Worm (Caenorhabditis elegans) whole organism, L2 larva: Measurements from ENCODE around the gene M70.5.

Experiments
- C34F6.9 ChIP-seq: fragments of 150-350 bp; optimal IDR thresholded peaks from 2 replicates; lab custom pipeline; 2014; ENCODE audit warnings: missing biosample characterization, missing genetic modification characterization
- F13H6.1 ChIP-seq: sonication (generic microtip); optimal IDR thresholded peaks from 2 replicates; lab custom pipeline; 2016; ENCODE audit warnings: missing genetic modification characterization, missing compliant biosample characterization
- R02D3.7 ChIP-seq: fragments of 150-350 bp; optimal IDR thresholded peaks from 2 replicates; lab custom pipeline; 2014; ENCODE audit warnings: missing biosample characterization, missing genetic modification characterization
- Y55F3AM.14 ChIP-seq: fragments of 200-800 bp; sonication (Bioruptor generic); optimal IDR thresholded peaks from 2 replicates; lab custom pipeline; 2018; ENCODE audit warnings: mild to moderate bottlenecking, missing genetic modification characterization, missing compliant biosample characterization
- ZK546.5 ChIP-seq: sonication (generic microtip); optimal IDR thresholded peaks from 2 replicates; lab custom pipeline; 2017; ENCODE audit warnings: missing biosample characterization, missing genetic modification characterization
- alr-1 ChIP-seq: fragments of 150-350 bp; optimal IDR thresholded peaks from 2 replicates; lab custom pipeline; 2014; ENCODE audit warnings: missing biosample characterization, missing genetic modification characterization
- aly-2 ChIP-seq: fragments of 150-350 bp; optimal IDR thresholded peaks from 2 replicates; lab custom pipeline; 2014; ENCODE audit warnings: missing biosample characterization, missing genetic modification characterization
- ama-1 ChIP-seq: fragments of 150-350 bp; optimal IDR thresholded peaks from 2 replicates; lab custom pipeline; 2018; ENCODE audit warnings: inconsistent platforms
- blmp-1 ChIP-seq: sonication (generic microtip); optimal IDR thresholded peaks from 2 replicates; lab custom pipeline; 2017; ENCODE audit warnings: missing genetic modification characterization, mild to moderate bottlenecking, missing compliant biosample characterization, antibody characterized with exemption, moderate library complexity; ENCODE audit not compliant: insufficient read depth
- ceh-16 ChIP-seq: fragments of 150-350 bp; optimal IDR thresholded peaks from 2 replicates; lab custom pipeline; 2014; ENCODE audit warnings: missing biosample characterization, missing genetic modification characterization
- ceh-82 ChIP-seq: fragments of 150-350 bp; optimal IDR thresholded peaks from 2 replicates; lab custom pipeline; 2014; ENCODE audit warnings: missing biosample characterization, missing genetic modification characterization
- crh-2 ChIP-seq: sonication (generic microtip); optimal IDR thresholded peaks from 2 replicates; lab custom pipeline; 2017; ENCODE audit warnings: missing biosample characterization, missing genetic modification characterization
- dmd-4 ChIP-seq: sonication (generic microtip); optimal IDR thresholded peaks from 2 replicates; lab custom pipeline; 2017; ENCODE audit warnings: missing biosample characterization, missing genetic modification characterization
- egl-27 ChIP-seq: sonication (generic microtip); optimal IDR thresholded peaks from 3 replicates; lab custom pipeline; 2017; ENCODE audit warnings: missing biosample characterization, missing genetic modification reagents, missing genetic modification characterization
- elt-1 ChIP-seq: fragments of 150-350 bp; optimal IDR thresholded peaks from 2 replicates; lab custom pipeline; 2014; ENCODE audit warnings: missing biosample characterization, missing genetic modification characterization
- elt-3 ChIP-seq: sonication (generic microtip); optimal IDR thresholded peaks from 2 replicates; lab custom pipeline; 2017; ENCODE audit warnings: missing biosample characterization, missing genetic modification characterization
- fos-1 ChIP-seq: fragments of 150-350 bp; optimal IDR thresholded peaks from 2 replicates; lab custom pipeline; 2014; ENCODE audit warnings: missing biosample characterization, missing genetic modification characterization
- gmeb-1 ChIP-seq: fragments of 150-350 bp; optimal IDR thresholded peaks from 2 replicates; lab custom pipeline; 2014; ENCODE audit warnings: missing biosample characterization, missing genetic modification characterization
- lin-11 ChIP-seq: fragments of 150-350 bp; sonication (generic microtip); optimal IDR thresholded peaks from 2 replicates; lab custom pipeline; 2014; ENCODE audit warnings: missing biosample characterization, missing genetic modification characterization, inconsistent platforms, mixed read lengths
- lin-13 ChIP-seq: fragments of 150-350 bp; optimal IDR thresholded peaks from 2 replicates; lab custom pipeline; 2014; ENCODE audit warnings: missing biosample characterization, missing genetic modification reagents, missing genetic modification characterization
- lin-39 ChIP-seq: fragments of 150-350 bp; optimal IDR thresholded peaks from 2 replicates; lab custom pipeline; 2014; ENCODE audit warnings: missing biosample characterization, missing genetic modification reagents, missing genetic modification characterization
- lsy-2 ChIP-seq, 2 experiments: fragments of 150-350 bp in 1 of 2; sonication (generic microtip) in 1 of 2; optimal IDR thresholded peaks; 2 replicates each; lab custom pipeline; 2014 to 2017; ENCODE audit warnings: missing biosample characterization in 2 of 2, missing genetic modification characterization in 2 of 2
- mab-5 ChIP-seq: fragments of 150-350 bp; optimal IDR thresholded peaks from 2 replicates; lab custom pipeline; 2014; ENCODE audit warnings: missing biosample characterization, missing genetic modification characterization
- mbf-1 ChIP-seq: sonication (generic microtip); optimal IDR thresholded peaks from 2 replicates; lab custom pipeline; 2017; ENCODE audit warnings: missing biosample characterization, missing genetic modification characterization
- mdl-1 ChIP-seq, 2 experiments: fragments of 150-350 bp in 1 of 2; sonication (generic microtip) in 1 of 2; optimal IDR thresholded peaks; 2 replicates each; lab custom pipeline; 2017; ENCODE audit warnings: missing biosample characterization in 2 of 2, missing genetic modification characterization in 2 of 2
- nhr-10 ChIP-seq: sonication (generic microtip); optimal IDR thresholded peaks from 2 replicates; lab custom pipeline; 2017; ENCODE audit warnings: missing biosample characterization, missing genetic modification characterization
- nhr-11 ChIP-seq: fragments of 150-350 bp; optimal IDR thresholded peaks from 2 replicates; lab custom pipeline; 2014; ENCODE audit warnings: missing biosample characterization, missing genetic modification characterization
- nhr-12 ChIP-seq: fragments of 150-350 bp; optimal IDR thresholded peaks from 2 replicates; lab custom pipeline; 2014; ENCODE audit warnings: missing biosample characterization, missing genetic modification characterization
- nhr-129 ChIP-seq: fragments of 150-350 bp; optimal IDR thresholded peaks from 2 replicates; lab custom pipeline; 2014; ENCODE audit warnings: missing biosample characterization, missing genetic modification characterization
- nhr-21 ChIP-seq: fragments of 150-350 bp; optimal IDR thresholded peaks from 2 replicates; lab custom pipeline; 2014; ENCODE audit warnings: missing biosample characterization, missing genetic modification characterization
- nhr-23 ChIP-seq: fragments of 150-350 bp; optimal IDR thresholded peaks from 2 replicates; lab custom pipeline; 2014; ENCODE audit warnings: missing biosample characterization, missing genetic modification reagents, missing genetic modification characterization
- nhr-237 ChIP-seq: fragments of 150-350 bp; optimal IDR thresholded peaks from 2 replicates; lab custom pipeline; 2014; ENCODE audit warnings: missing biosample characterization, missing genetic modification characterization
- nhr-25 ChIP-seq: fragments of 150-350 bp; sonication (generic microtip); optimal IDR thresholded peaks from 3 replicates; lab custom pipeline; 2014; ENCODE audit warnings: missing biosample characterization, missing genetic modification characterization
- nhr-6 ChIP-seq: fragments of 150-350 bp; optimal IDR thresholded peaks from 2 replicates; lab custom pipeline; 2014; ENCODE audit warnings: missing biosample characterization, missing genetic modification characterization
- nhr-77 ChIP-seq: fragments of 150-350 bp; optimal IDR thresholded peaks from 2 replicates; lab custom pipeline; 2014; ENCODE audit warnings: missing biosample characterization, missing genetic modification characterization
- peb-1 ChIP-seq: fragments of 150-350 bp; optimal IDR thresholded peaks from 2 replicates; lab custom pipeline; 2014; ENCODE audit warnings: missing biosample characterization, missing genetic modification characterization
- skn-1 ChIP-seq: sonication (generic microtip); optimal IDR thresholded peaks from 2 replicates; lab custom pipeline; 2017; ENCODE audit warnings: missing biosample characterization, missing genetic modification characterization
- sma-3 ChIP-seq: sonication (generic microtip); optimal IDR thresholded peaks from 2 replicates; lab custom pipeline; 2016; ENCODE audit warnings: missing genetic modification reagents, missing genetic modification characterization, missing compliant biosample characterization
- sma-9 ChIP-seq, 2 experiments: fragments of 150-350 bp in 1 of 2; sonication (generic microtip) in 1 of 2; optimal IDR thresholded peaks; 2 replicates each; lab custom pipeline; 2014 to 2016; ENCODE audit warnings: missing genetic modification characterization in 2 of 2, mild to moderate bottlenecking in 1 of 2, missing biosample characterization in 1 of 2, missing compliant biosample characterization in 1 of 2, missing genetic modification reagents in 1 of 2, moderate library complexity in 1 of 2
- snpc-4 ChIP-seq: fragments of 150-350 bp; optimal IDR thresholded peaks from 2 replicates; lab custom pipeline; 2014; ENCODE audit warnings: missing biosample characterization, missing genetic modification characterization
- unc-39 ChIP-seq: fragments of 150-350 bp; optimal IDR thresholded peaks from 2 replicates; lab custom pipeline; 2014; ENCODE audit warnings: missing biosample characterization, missing genetic modification characterization
- unc-55 ChIP-seq: fragments of 150-350 bp; sonication (generic microtip); optimal IDR thresholded peaks from 3 replicates; lab custom pipeline; 2014; ENCODE audit warnings: missing biosample characterization, missing genetic modification reagents, missing genetic modification characterization
- unc-62 ChIP-seq: fragments of 150-350 bp; optimal IDR thresholded peaks from 2 replicates; lab custom pipeline; 2014; ENCODE audit warnings: missing biosample characterization, missing genetic modification reagents, missing genetic modification characterization
- zag-1 ChIP-seq: fragments of 150-350 bp; optimal IDR thresholded peaks from 2 replicates; lab custom pipeline; 2014; ENCODE audit warnings: missing biosample characterization, missing genetic modification characterization
- ztf-1 ChIP-seq: fragments of 200-800 bp; sonication (Bioruptor generic); conservative IDR thresholded peaks from 2 replicates; pipeline ENCODE4 v1.3.6; 2022; ENCODE audit warnings: missing genetic modification characterization, missing compliant biosample characterization
- ztf-11 ChIP-seq: sonication (generic microtip); optimal IDR thresholded peaks from 2 replicates; lab custom pipeline; 2017; ENCODE audit warnings: missing biosample characterization, missing genetic modification characterization
- ztf-4 ChIP-seq: fragments of 150-350 bp; optimal IDR thresholded peaks from 2 replicates; lab custom pipeline; 2014; ENCODE audit warnings: missing biosample characterization, missing genetic modification characterization

M70.5 gene

DNA sequence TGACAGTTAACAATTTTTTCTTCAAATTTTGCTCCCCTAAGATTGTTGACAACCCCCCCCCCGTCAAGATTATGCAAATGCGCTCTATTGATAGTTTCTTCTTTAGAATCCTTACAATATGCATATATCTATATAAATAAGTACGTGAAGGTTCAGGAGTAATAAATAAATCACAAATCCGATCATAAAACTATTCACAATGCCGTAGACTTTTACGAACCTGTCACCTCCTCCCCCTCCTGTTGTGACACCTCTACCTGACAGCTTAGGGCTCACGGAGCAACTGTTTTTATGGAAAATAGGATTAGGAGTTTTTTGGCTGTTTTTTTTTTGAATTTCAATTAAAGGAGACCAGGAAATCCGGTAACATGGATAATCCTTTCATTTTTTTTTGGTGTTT is 16.7 kb upstream of the M70.5 start:
- TF ChIP-seq fos-1: no peak
- no peak for TF ChIP-seq zag-1
- no peak for TF ChIP-seq skn-1 (tag; lab: Kevin White, UChicago)
- TF ChIP-seq gmeb-1: no peak
- TF ChIP-seq lin-11 (tag; lab: Kevin White, UChicago): no peak
- TF ChIP-seq Y55F3AM.14 (GFP tag; lab: Kevin White, UChicago): no peak
- TF ChIP-seq nhr-21 (tag; lab: Kevin White, UChicago): no peak
- no peak for TF ChIP-seq lsy-2 (tag; optimal IDR thresholded peaks at IDR 0.05; lab: Kevin White, UChicago)
- TF ChIP-seq elt-3: no peak

DNA sequence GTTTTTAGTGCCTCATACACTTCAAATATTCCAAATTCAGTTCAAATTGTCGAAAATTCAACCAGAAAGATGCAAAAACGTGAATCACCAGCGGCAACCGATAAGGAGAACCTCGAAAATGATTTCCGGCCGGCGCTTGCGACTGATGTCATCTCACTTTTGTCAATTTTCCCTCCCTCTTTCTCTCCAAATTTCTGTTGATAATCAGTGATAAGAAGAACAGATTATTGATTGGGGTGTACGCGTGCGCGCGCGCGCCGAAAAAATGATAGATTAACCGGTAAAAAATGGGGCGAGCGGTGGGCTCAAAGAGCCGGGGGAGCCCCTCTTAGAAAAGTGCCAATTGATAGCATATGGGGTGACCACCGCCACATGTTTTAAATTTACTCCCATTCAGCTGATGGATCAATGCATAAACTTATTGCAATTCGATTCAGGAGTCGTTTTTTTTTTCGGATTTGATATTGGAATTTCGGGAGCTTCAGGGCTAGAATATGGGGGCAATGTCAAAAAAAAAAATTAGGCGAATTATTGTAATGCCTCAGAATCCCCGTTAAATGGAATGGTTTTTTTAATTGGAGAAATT is 9.1 kb upstream of the M70.5 start:
- TF ChIP-seq egl-27 (tag; lab: Kevin White, UChicago) (no peak), sma-9 (GFP tag; optimal IDR thresholded peaks at IDR 0.05; lab: Kevin White, UChicago) (peak; percentile 39), sma-9 (tag; optimal IDR thresholded peaks at IDR 0.05; lab: Kevin White, UChicago) (no peak), lin-13 (no peak), gmeb-1 (peak; percentile 24), nhr-10 (tag; lab: Kevin White, UChicago) (no peak), fos-1 (peak; percentile 96)
- TF ChIP-seq, all 48 proteins: peak for 3

DNA sequence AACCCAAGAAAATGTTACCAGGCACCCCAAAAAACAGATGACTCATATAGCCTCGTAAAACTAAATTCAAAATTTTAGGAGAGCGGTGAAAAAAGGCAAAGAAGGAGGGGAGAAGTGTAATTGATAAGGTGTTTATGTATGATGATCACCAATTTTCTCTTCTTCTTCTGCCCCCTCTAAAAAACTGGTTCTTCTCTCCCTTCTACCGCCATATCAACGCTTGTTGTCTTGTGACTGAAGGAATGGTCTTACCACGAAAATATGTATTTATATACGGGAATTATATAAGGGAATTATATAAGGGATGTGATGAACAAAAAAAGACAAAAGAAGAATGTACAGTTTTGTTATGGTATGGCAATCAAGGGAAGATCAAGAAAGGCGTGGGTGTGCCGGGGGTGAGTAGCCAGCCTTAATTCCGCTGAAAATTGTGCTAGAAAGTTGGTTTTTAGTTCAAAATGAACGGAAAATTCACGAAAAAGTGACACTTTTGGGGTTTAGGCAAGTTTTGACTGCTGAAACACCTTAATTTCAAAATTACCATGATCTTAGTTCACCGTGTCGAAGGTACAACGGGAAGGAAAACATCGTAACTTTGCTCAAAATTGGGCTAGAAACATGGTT is 6.0 kb upstream of the M70.5 start:
- TF ChIP-seq unc-39 (tag; lab: Kevin White, UChicago) (no peak), egl-27 (tag; lab: Kevin White, UChicago) (no peak), snpc-4 (tag; lab: Kevin White, UChicago) (no peak), sma-9 (GFP tag; optimal IDR thresholded peaks at IDR 0.05; lab: Kevin White, UChicago) (peak; percentile 59), sma-9 (tag; optimal IDR thresholded peaks at IDR 0.05; lab: Kevin White, UChicago) (no peak), unc-55 (GFP tag; lab: Kevin White, UChicago) (no peak), mdl-1 (tag; optimal IDR thresholded peaks at IDR 0.05; lab: Kevin White, UChicago) (no peak), nhr-11 (no peak), nhr-12 (no peak), lin-11 (tag; lab: Kevin White, UChicago) (no peak), crh-2 (peak; percentile 79), ztf-11 (tag; lab: Kevin White, UChicago) (no peak), ztf-4 (tag; lab: Kevin White, UChicago) (no peak), nhr-23 (tag; lab: Kevin White, UChicago) (no peak), ceh-16 (tag; lab: Kevin White, UChicago) (no peak), lsy-2 (tag; optimal IDR thresholded peaks at IDR 0.05; lab: Kevin White, UChicago) (peak in 1 of 2 experiments; percentile 47), nhr-77 (tag; lab: Kevin White, UChicago) (no peak), lin-13 (peak; percentile 44), nhr-10 (tag; lab: Kevin White, UChicago) (no peak), ztf-1 (no peak), dmd-4 (tag; lab: Kevin White, UChicago) (no peak), mab-5 (tag; lab: Kevin White, UChicago) (no peak), mbf-1 (no peak), alr-1 (tag; lab: Kevin White, UChicago) (no peak), ceh-82 (tag; lab: Kevin White, UChicago) (no peak), gmeb-1 (peak; percentile 72), ZK546.5 (tag; lab: Kevin White, UChicago) (no peak), nhr-237 (no peak), unc-62 (no peak), elt-1 (no peak), skn-1 (tag; lab: Kevin White, UChicago) (no peak), fos-1 (peak; percentile 97), nhr-25 (tag; lab: Kevin White, UChicago) (peak; percentile 50), blmp-1 (no peak), F13H6.1 (no peak), nhr-129 (no peak), lin-39 (tag; lab: Kevin White, UChicago) (no peak), Y55F3AM.14 (GFP tag; lab: Kevin White, UChicago) (no peak), R02D3.7 (no peak), elt-3 (no peak), sma-3 (peak; percentile 79), nhr-6 (no peak), aly-2 (tag; lab: Kevin White, UChicago) (no peak), ama-1 (lab: Kevin White, UChicago) (peak; percentile 85), C34F6.9 (peak; percentile 7), peb-1 (tag; lab: Kevin White, UChicago) (no peak), zag-1 (no peak)
